Fruit fly (Drosophila melanogaster) whole organism, embryonic: ENCODE results near the gene PIP82.
A peak's percentile ranks its signal among the peaks of the same experiment; 100 is the strongest.

ENCODE experiments used
- Abd-B ChIP-seq: fragments of 200-800 bp; sonication (Bioruptor generic); optimal IDR thresholded peaks from 2 replicates; lab custom pipeline; 2018; ENCODE audit warnings: missing biosample characterization, mild to moderate bottlenecking, missing genetic modification characterization, moderate library complexity
- Awh ChIP-seq: fragments of 200-800 bp; sonication (Bioruptor generic); IDR thresholded peaks from 2 replicates; pipeline ENCODE4, ENCODE4 v1.3.6; 2022; ENCODE audit warnings: missing biosample characterization, missing genetic modification characterization
- B-H1 ChIP-seq: fragments of 200-800 bp; sonication (Bioruptor generic); IDR thresholded peaks from 3 replicates; pipeline ENCODE4 v1.3.6; 2022; ENCODE audit warnings: missing biosample characterization, missing genetic modification characterization
- Bdp1 ChIP-seq: fragments of 200-800 bp; sonication (Bioruptor generic); optimal IDR thresholded peaks from 3 replicates; lab custom pipeline; 2016; ENCODE audit warnings: missing biosample characterization, missing genetic modification characterization
- CG1024 ChIP-seq: fragments of 200-800 bp; sonication (Bioruptor generic); IDR thresholded peaks from 2 replicates; pipeline ENCODE4 v1.3.6; 2022; ENCODE audit warnings: missing biosample characterization, missing genetic modification characterization
- CG10267 ChIP-seq: fragments of 200-800 bp; sonication (Bioruptor generic); optimal IDR thresholded peaks from 2 replicates; lab custom pipeline; 2018; ENCODE audit warnings: missing biosample characterization, mild to moderate bottlenecking, missing genetic modification characterization, moderate library complexity
- CG12236 ChIP-seq: fragments of 200-800 bp; sonication (Bioruptor generic); optimal IDR thresholded peaks from 2 replicates; lab custom pipeline; 2016; ENCODE audit warnings: missing biosample characterization, missing genetic modification characterization
- CG12659 ChIP-seq: fragments of 200-800 bp; sonication (Bioruptor generic); optimal IDR thresholded peaks from 3 replicates; lab custom pipeline; 2017; ENCODE audit warnings: mild to moderate bottlenecking, missing biosample characterization, missing genetic modification reagents, missing genetic modification characterization
- CG12744 ChIP-seq: fragments of 200-800 bp; sonication (Bioruptor generic); optimal IDR thresholded peaks from 2 replicates; lab custom pipeline; 2016; ENCODE audit warnings: missing biosample characterization, missing genetic modification characterization
- CG12942 ChIP-seq: fragments of 200-800 bp; sonication (Bioruptor generic); optimal IDR thresholded peaks from 3 replicates; lab custom pipeline; 2016; ENCODE audit warnings: missing biosample characterization, missing genetic modification characterization
- CG1602 ChIP-seq: fragments of 200-800 bp; sonication (Bioruptor generic); optimal IDR thresholded peaks from 3 replicates; lab custom pipeline; 2016; ENCODE audit warnings: missing biosample characterization, missing genetic modification characterization
- CG17912 ChIP-seq: fragments of 200-800 bp; sonication (Bioruptor generic); optimal IDR thresholded peaks from 2 replicates; lab custom pipeline; 2018; ENCODE audit warnings: missing biosample characterization, mild to moderate bottlenecking, missing genetic modification characterization
- CG2116 ChIP-seq: fragments of 200-800 bp; sonication (Bioruptor generic); optimal IDR thresholded peaks from 3 replicates; lab custom pipeline; 2018; ENCODE audit warnings: missing biosample characterization, mild to moderate bottlenecking, missing genetic modification characterization
- CG2202 ChIP-seq: fragments of 200-800 bp; sonication (Bioruptor generic); optimal IDR thresholded peaks from 2 replicates; lab custom pipeline; 2018; ENCODE audit warnings: missing biosample characterization, mild to moderate bottlenecking, missing genetic modification characterization
- CG31224 ChIP-seq: fragments of 200-800 bp; sonication (Bioruptor generic); IDR thresholded peaks from 2 replicates; pipeline ENCODE4 v1.3.6; 2022; ENCODE audit warnings: missing biosample characterization, missing genetic modification characterization
- CG3163 ChIP-seq: fragments of 200-800 bp; sonication (Bioruptor generic); optimal IDR thresholded peaks from 3 replicates; lab custom pipeline; 2016; ENCODE audit warnings: missing biosample characterization, missing genetic modification characterization
- CG4360 ChIP-seq: fragments of 200-800 bp; sonication (Bioruptor generic); IDR thresholded peaks from 2 replicates; pipeline ENCODE4 v1.3.6; 2022; ENCODE audit warnings: missing biosample characterization, missing genetic modification characterization
- CG43689 ChIP-seq: fragments of 200-800 bp; sonication (Bioruptor generic); IDR thresholded peaks from 2 replicates; pipeline ENCODE4 v1.3.6; 2022; ENCODE audit warnings: missing biosample characterization, missing genetic modification characterization
- CG4424 ChIP-seq: fragments of 200-800 bp; sonication (Bioruptor generic); optimal IDR thresholded peaks from 3 replicates; lab custom pipeline; 2016; ENCODE audit warnings: missing biosample characterization, missing genetic modification characterization
- CG6683 ChIP-seq: fragments of 200-800 bp; sonication (Bioruptor generic); optimal IDR thresholded peaks from 2 replicates; lab custom pipeline; 2017; ENCODE audit warnings: missing biosample characterization, mild to moderate bottlenecking, missing genetic modification characterization, missing genetic modification reagents
- CG6813 ChIP-seq: fragments of 200-800 bp; sonication (Bioruptor generic); optimal IDR thresholded peaks from 2 replicates; lab custom pipeline; 2017; ENCODE audit warnings: missing biosample characterization, missing genetic modification characterization, mild to moderate bottlenecking, moderate library complexity, missing genetic modification reagents
- CG7963 ChIP-seq: fragments of 200-800 bp; sonication (Bioruptor generic); IDR thresholded peaks from 3 replicates; pipeline ENCODE4 v1.3.6; 2022; ENCODE audit warnings: missing biosample characterization, missing genetic modification characterization; ENCODE audit not compliant: partially characterized antibody
- CG8281 ChIP-seq: fragments of 200-800 bp; sonication (Bioruptor generic); optimal IDR thresholded peaks from 2 replicates; lab custom pipeline; 2018; ENCODE audit warnings: missing biosample characterization, mild to moderate bottlenecking, missing genetic modification characterization, moderate library complexity
- CG8359 ChIP-seq: fragments of 200-800 bp; sonication (Bioruptor generic); optimal IDR thresholded peaks from 2 replicates; lab custom pipeline; 2017; ENCODE audit warnings: missing biosample characterization, mild to moderate bottlenecking, missing genetic modification characterization, borderline replicate concordance
- Chrac-16 ChIP-seq: fragments of 200-800 bp; sonication (Bioruptor generic); optimal IDR thresholded peaks from 3 replicates; lab custom pipeline; 2016; ENCODE audit warnings: missing biosample characterization, missing genetic modification characterization
- CkIIα-i1 ChIP-seq: fragments of 200-800 bp; sonication (Bioruptor generic); IDR thresholded peaks from 2 replicates; pipeline ENCODE4 v1.3.6; 2022; ENCODE audit warnings: missing biosample characterization, missing genetic modification characterization
- Deaf1 ChIP-seq: fragments of 200-800 bp; optimal IDR thresholded peaks from 3 replicates; lab custom pipeline; 2019; ENCODE audit warnings: missing biosample characterization, mild to moderate bottlenecking, missing genetic modification characterization, moderate library complexity
- E2f2 ChIP-seq: fragments of 200-800 bp; sonication (Bioruptor generic); IDR thresholded peaks from 2 replicates; pipeline ENCODE4 v1.3.6; 2022; ENCODE audit warnings: missing biosample characterization, missing genetic modification characterization
- H15 ChIP-seq: fragments of 200-800 bp; sonication (Bioruptor generic); IDR thresholded peaks from 3 replicates; pipeline ENCODE4 v1.3.6; 2022; ENCODE audit warnings: missing biosample characterization, missing genetic modification characterization
- HHEX ChIP-seq: fragments of 200-800 bp; sonication (Bioruptor generic); optimal IDR thresholded peaks from 3 replicates; lab custom pipeline; 2017; ENCODE audit warnings: missing biosample characterization, mild to moderate bottlenecking, missing genetic modification characterization, missing genetic modification reagents
- HLH3B ChIP-seq: fragments of 200-800 bp; sonication (Bioruptor generic); IDR thresholded peaks from 2 replicates; pipeline ENCODE4 v1.3.6; 2022; ENCODE audit warnings: missing biosample characterization, missing genetic modification characterization
- Hand ChIP-seq: fragments of 200-800 bp; sonication (Bioruptor generic); optimal IDR thresholded peaks from 2 replicates; lab custom pipeline; 2017; ENCODE audit warnings: mild to moderate bottlenecking, missing biosample characterization, missing genetic modification reagents, missing genetic modification characterization
- Lim3 ChIP-seq: fragments of 200-800 bp; sonication (Bioruptor generic); IDR thresholded peaks from 2 replicates; pipeline ENCODE4 v1.3.6; 2022; ENCODE audit warnings: missing biosample characterization, missing genetic modification characterization
- MTF-1 ChIP-seq: fragments of 200-800 bp; sonication (Bioruptor generic); optimal IDR thresholded peaks from 2 replicates; lab custom pipeline; 2018; ENCODE audit warnings: missing biosample characterization, mild to moderate bottlenecking, missing genetic modification characterization, borderline replicate concordance
- Mes4 ChIP-seq: fragments of 200-800 bp; sonication (Bioruptor generic); optimal IDR thresholded peaks from 2 replicates; lab custom pipeline; 2016; ENCODE audit warnings: missing biosample characterization, missing genetic modification characterization
- Opbp ChIP-seq: fragments of 200-800 bp; sonication (Bioruptor generic); IDR thresholded peaks from 3 replicates; pipeline ENCODE4 v1.3.6; 2022; ENCODE audit warnings: missing biosample characterization, missing genetic modification characterization; ENCODE audit not compliant: partially characterized antibody
- Sox100B ChIP-seq: fragments of 200-800 bp; sonication (Bioruptor generic); optimal IDR thresholded peaks from 3 replicates; lab custom pipeline; 2018; ENCODE audit warnings: missing biosample characterization, mild to moderate bottlenecking, missing genetic modification characterization
- ara ChIP-seq: fragments of 200-800 bp; sonication (Bioruptor generic); IDR thresholded peaks from 2 replicates; pipeline ENCODE4 v1.3.6; 2022; ENCODE audit warnings: missing biosample characterization, missing genetic modification characterization
- cato ChIP-seq: fragments of 200-800 bp; sonication (Bioruptor generic); optimal IDR thresholded peaks from 2 replicates; lab custom pipeline; 2016; ENCODE audit warnings: missing biosample characterization, missing genetic modification characterization, borderline replicate concordance
- da ChIP-seq: fragments of 200-800 bp; sonication (Bioruptor generic); optimal IDR thresholded peaks from 2 replicates; lab custom pipeline; 2016; ENCODE audit warnings: missing biosample characterization, missing genetic modification characterization
- danr ChIP-seq: fragments of 200-800 bp; sonication (Bioruptor generic); IDR thresholded peaks from 2 replicates; pipeline ENCODE4 v1.3.6; 2022; ENCODE audit warnings: missing biosample characterization, missing genetic modification characterization
- gt ChIP-seq: fragments of 200-800 bp; sonication (Bioruptor generic); IDR thresholded peaks from 2 replicates; pipeline ENCODE4 v1.3.6; 2022; ENCODE audit warnings: missing biosample characterization, missing genetic modification characterization
- mirr ChIP-seq: fragments of 200-800 bp; sonication (Bioruptor generic); optimal IDR thresholded peaks from 3 replicates; lab custom pipeline; 2018; ENCODE audit warnings: missing biosample characterization, mild to moderate bottlenecking, missing genetic modification characterization
- mld ChIP-seq: fragments of 200-800 bp; sonication (Bioruptor generic); IDR thresholded peaks from 3 replicates; pipeline ENCODE4 v1.3.6; 2022; ENCODE audit warnings: missing biosample characterization, missing genetic modification characterization; ENCODE audit not compliant: partially characterized antibody
- onecut ChIP-seq: fragments of 200-800 bp; sonication (Bioruptor generic); IDR thresholded peaks from 2 replicates; pipeline ENCODE4 v1.3.6; 2022; ENCODE audit warnings: missing biosample characterization, missing genetic modification characterization
- sc ChIP-seq, 3 experiments: fragments of >200 bp in 2 of 3; fragments of 200-800 bp in 1 of 3; sonication (Bioruptor generic) in 1 of 3; optimal IDR thresholded peaks; 2 replicates in 2 of 3; 3 replicates in 1 of 3; lab custom pipeline; 2017; ENCODE audit warnings: mild to moderate bottlenecking in 1 of 3, missing biosample characterization in 1 of 3, missing genetic modification characterization in 1 of 3, missing genetic modification reagents in 1 of 3
- so ChIP-seq: fragments of 200-800 bp; sonication (Bioruptor generic); IDR thresholded peaks from 3 replicates; pipeline ENCODE4 v1.3.6; 2022; ENCODE audit warnings: missing biosample characterization, missing genetic modification characterization
- sob ChIP-seq: fragments of 200-800 bp; sonication (Bioruptor generic); IDR thresholded peaks from 2 replicates; pipeline ENCODE4 v1.3.6; 2022; ENCODE audit warnings: missing biosample characterization, missing genetic modification characterization
- trem ChIP-seq: fragments of 200-800 bp; optimal IDR thresholded peaks from 3 replicates; lab custom pipeline; 2019; ENCODE audit warnings: missing biosample characterization, mild to moderate bottlenecking, missing genetic modification characterization, moderate library complexity
- wdn ChIP-seq: fragments of 200-800 bp; sonication (Bioruptor generic); IDR thresholded peaks from 2 replicates; pipeline ENCODE4 v1.3.6; 2022; ENCODE audit warnings: missing biosample characterization, missing genetic modification characterization
- yki ChIP-seq: fragments of >200 bp; optimal IDR thresholded peaks from 3 replicates; lab custom pipeline; 2018

The PIP82 gene

DNA sequence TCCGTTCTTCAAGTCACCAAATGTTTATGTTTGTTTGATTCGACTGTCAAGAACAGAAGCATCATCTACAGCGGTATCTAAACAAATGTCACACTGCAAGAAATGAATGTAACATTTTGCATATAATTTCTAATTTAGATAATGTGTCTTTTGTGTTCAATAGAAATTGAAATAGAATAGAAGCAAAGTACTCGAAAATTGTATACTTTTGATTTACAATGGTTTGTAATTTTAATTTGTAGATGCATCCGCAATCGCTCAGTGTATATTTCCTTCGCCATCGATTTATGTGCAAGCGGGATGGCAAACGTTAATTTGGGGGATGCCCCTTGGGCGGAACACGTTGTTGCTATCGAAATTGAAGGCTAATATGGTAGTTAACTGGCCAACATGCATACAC, 8.7 kb upstream of the PIP82 start (continued):
- TF ChIP-seq mirr (no peak), CG1024 (peak; percentile 56; the same call in 1 of the 2 replicates), onecut (GFP tag; lab: Robert Waterston, UW) (peak; percentile 95), danr (GFP tag; lab: Robert Waterston, UW) (no peak), Hand (GFP tag; lab: Kevin White, UChicago) (no peak), CG12942 (peak; percentile 17), Bdp1 (GFP tag; lab: Kevin White, UChicago) (no peak), CG3163 (no peak), CG2116 (peak; percentile 2), CG8359 (GFP tag; lab: Kevin White, UChicago) (peak; percentile 16), Mes4 (GFP tag; lab: Kevin White, UChicago) (peak; percentile 12), CG31224 (GFP tag; lab: Robert Waterston, UW) (0 out of 2 replicates have a peak, but pooled peaks have one; percentile 30), CG2202 (peak; percentile 22), CkIIα-i1 (GFP tag; lab: Robert Waterston, UW) (no peak), cato (GFP tag; lab: Kevin White, UChicago) (peak; percentile 24), ara (GFP tag; lab: Robert Waterston, UW) (peak; percentile 63), Abd-B (peak; percentile 39), CG8281 (peak; percentile 39), gt (GFP tag; lab: Robert Waterston, UW) (no peak), HHEX (peak; percentile 26), trem (tag; lab: Kevin White, UChicago) (peak; percentile 39), CG4424 (peak; percentile 58), CG4360 (GFP tag; lab: Robert Waterston, UW) (no peak), Opbp (GFP tag; lab: Robert Waterston, UW) (no peak), CG7963 (GFP tag; lab: Robert Waterston, UW) (no peak), B-H1 (GFP tag; lab: Robert Waterston, UW) (peak; percentile 22; the same call in 1 of the 3 replicates), CG43689 (no peak), CG10267 (tag; lab: Kevin White, UChicago) (peak; percentile 61), Deaf1 (peak; percentile 15), yki (lab: Kevin White, UChicago) (no peak), E2f2 (GFP tag; lab: Robert Waterston, UW) (peak; percentile 42; the same call in 1 of the 2 replicates), wdn (GFP tag; lab: Robert Waterston, UW) (peak; percentile 36; the same call in 1 of the 2 replicates), mld (GFP tag; lab: Robert Waterston, UW) (no peak), CG1602 (GFP tag; lab: Kevin White, UChicago) (peak; percentile 27), so (peak; percentile 75; the same call in 1 of the 3 replicates), Awh (GFP tag; lab: Robert Waterston, UW) (peak; percentile 58), da (no peak), HLH3B (peak; percentile 74), CG6683 (peak; percentile 16), H15 (peak; percentile 72), sc (optimal IDR thresholded peaks at IDR 0.05; lab: Kevin White, UChicago) (no peak), sc (GFP tag; optimal IDR thresholded peaks at IDR 0.05; lab: Kevin White, UChicago) (peak; percentile 13), CG17912 (peak; percentile 3), CG12744 (GFP tag; lab: Kevin White, UChicago) (peak; percentile 50), CG12659 (GFP tag; lab: Kevin White, UChicago) (peak; percentile 48), Sox100B (GFP tag; lab: Kevin White, UChicago) (peak; percentile 45), sob (GFP tag; lab: Robert Waterston, UW) (peak; percentile 77), MTF-1 (GFP tag; lab: Kevin White, UChicago) (no peak), Chrac-16 (peak; percentile 41), CG6813 (peak; percentile 54), CG12236 (GFP tag; lab: Kevin White, UChicago) (no peak), Lim3 (no peak)
